Worm (Caenorhabditis elegans) whole organism, dauer: Measurements from ENCODE around the gene M142.5.

Experiments
- unc-62 ChIP-seq: sonication (generic microtip); optimal IDR thresholded peaks from 2 replicates; lab custom pipeline; 2017; ENCODE audit warnings: missing biosample characterization, missing genetic modification reagents, missing genetic modification characterization

M142.5 gene

DNA sequence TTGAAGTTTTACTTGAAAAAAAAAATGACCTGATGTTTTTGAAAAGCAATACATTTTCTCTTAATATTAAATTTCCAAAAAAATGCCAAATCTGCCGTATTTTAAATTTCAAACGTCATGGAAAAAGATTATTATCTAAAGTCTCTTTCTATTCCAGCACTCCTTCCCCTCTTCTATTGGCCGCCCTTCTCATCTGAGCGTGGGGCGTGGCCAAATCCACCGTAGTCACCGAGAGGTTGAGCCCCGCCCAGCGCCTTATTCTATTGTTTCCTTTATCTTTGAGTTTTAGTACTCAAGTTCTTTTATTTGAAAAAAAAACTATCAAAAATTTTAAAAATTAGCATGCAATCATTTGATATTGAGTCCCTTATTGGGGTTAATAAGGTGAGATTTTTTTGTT is 11.0 kb upstream of the M142.5 start, which contains the start of gene vab-7:
Gene vab-7, plus strand, starts transcription at position 301 of the 400 bp plus-strand sequence.
- no peak for TF ChIP-seq unc-62 (GFP tag; lab: Kevin White, UChicago)

DNA sequence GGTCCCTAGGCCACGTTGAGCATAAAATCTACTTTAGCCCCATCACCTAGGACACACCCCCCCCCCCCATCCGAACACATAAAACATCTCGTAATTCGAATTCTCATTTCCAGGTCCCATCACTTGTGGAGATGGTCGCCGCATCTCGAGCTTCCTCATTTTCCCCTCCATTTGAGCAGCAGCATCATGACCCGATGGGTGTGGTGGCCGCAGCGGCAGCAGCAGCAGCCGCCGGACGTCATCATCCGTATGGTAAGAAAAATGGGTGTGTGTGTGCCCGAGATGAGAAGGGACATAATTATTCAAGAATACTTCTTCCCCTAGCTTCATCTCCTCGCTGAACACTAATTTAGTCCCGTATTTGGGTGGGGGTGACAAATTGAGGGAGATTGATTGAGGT is 9.5 kb upstream of the M142.5 start:
- TF ChIP-seq unc-62 (GFP tag; lab: Kevin White, UChicago): no peak

DNA sequence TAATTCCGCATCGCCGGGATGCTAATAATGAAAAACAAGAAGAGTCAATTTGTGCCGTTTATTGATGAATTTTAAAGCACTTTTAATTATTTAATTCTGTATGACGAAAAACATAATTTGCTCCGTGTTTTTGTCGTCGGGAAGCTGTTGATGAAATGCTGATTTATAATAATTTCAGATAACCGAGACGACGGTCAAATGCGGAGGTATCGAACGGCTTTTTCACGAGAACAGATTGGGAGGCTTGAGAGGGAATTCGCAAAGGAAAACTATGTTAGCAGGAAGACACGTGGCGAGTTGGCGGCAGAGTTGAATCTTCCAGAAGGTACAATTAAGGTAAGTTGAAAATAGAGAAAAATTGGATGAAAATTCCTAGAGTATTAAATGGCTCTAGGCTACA is 7.5 kb upstream of the M142.5 start:
- TF ChIP-seq unc-62 (GFP tag; lab: Kevin White, UChicago): no peak

DNA sequence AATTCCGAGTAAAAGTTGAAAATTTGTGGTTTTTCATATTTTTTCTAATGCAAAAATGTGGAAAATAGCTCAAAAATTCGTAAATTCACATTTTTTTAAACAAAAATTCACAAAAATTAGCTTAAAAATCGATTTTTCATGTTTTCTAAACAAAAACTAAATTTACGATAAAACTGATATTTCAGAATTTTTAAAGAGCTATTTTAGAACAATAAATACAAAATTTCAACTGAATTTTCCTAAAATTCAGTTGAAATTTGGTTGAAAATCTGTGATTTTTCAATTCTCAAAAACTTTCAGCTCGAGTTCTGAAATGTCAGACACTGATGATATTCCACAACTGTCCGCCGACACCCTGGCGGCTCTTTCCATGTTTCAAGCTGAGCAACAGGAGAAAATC is 2.3 kb downstream of the M142.5 start, which contains the start of gene M142.8:
Gene M142.8, plus strand, starts transcription at position 301 of the 400 bp plus-strand sequence.
- no peak for TF ChIP-seq unc-62 (GFP tag; lab: Kevin White, UChicago)

DNA sequence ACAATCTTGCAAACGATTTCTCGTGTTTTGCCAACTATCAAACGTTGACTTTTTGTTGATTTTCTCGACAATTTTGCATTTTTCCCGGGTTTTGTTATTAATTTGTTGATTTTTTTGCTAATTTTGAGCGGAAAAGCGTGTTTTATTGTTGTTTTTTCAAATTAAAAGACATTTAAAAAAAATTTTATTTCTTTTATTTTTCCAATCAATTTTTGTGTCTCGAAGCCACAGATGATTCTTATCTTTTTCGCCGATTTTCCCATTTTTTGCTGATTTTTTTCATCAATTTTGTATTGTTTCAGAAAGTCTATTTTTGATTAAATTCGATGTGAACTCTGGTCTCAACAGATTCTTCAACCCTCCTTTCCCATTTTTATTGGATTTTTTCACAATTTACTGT is 4.9 kb downstream of the M142.5 start, which contains the start of gene rle-1:
Gene rle-1, plus strand, starts transcription at position 301 of the 400 bp plus-strand sequence.
- TF ChIP-seq unc-62 (GFP tag; lab: Kevin White, UChicago): no peak

DNA sequence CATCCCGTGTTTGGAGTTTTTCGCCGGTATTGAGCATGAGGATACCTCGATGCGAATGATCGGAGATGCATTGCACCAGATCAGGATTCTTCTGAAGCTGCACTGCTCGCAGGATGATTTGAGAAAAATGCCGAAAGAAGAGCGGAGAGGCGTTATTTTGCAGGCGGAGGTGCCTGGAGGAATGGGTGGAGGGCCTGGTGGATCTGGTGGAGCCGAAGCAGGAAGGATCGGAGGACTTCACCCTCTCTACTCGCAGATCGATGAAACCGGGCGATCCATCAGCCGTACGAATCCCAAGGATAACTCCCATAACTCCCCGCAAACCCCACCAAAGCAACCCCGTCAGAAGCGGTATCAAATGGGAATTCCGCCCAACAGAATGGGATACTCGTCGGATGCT is 8.2 kb downstream of the M142.5 start:
- no peak for TF ChIP-seq unc-62 (GFP tag; lab: Kevin White, UChicago)

DNA sequence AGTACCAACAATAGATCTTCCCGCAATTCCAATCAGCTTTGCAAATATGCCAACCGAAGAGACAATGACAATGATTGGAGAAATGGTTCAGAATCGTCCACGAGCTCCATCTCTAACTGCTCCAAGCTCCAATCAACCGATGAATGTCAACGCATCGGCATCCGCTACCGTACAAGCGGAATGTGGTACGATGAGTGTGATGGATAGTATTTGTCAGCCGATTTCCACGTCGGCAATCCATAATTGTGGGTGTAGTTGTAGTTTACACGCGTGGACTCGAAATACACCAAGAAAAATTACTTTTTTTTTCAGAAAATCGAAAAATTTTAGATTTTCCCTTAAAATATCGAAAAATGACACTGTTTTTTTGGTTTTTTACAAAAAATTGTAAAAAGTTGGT is 11.9 kb downstream of the M142.5 start:
- TF ChIP-seq unc-62 (GFP tag; lab: Kevin White, UChicago): no peak

DNA sequence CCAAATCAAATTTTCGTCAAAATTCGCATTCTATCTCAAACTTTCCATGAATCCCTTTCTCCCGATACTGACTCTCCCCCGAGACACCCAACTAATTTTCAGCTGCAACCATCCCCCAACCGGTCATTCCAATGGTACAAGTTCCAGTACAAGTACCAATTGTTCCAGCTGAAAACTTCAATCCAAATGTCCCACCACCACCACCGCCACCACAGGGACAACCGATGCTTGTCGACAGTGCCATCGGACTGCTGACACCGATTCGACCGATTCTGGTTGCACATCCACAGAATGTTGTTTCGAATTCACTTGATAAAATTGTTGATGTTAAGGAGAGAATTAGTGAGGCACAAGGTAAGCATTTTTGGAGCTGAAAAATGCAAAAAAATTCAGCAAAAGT is 14.5 kb downstream of the M142.5 start:
- no peak for TF ChIP-seq unc-62 (GFP tag; lab: Kevin White, UChicago)

DNA sequence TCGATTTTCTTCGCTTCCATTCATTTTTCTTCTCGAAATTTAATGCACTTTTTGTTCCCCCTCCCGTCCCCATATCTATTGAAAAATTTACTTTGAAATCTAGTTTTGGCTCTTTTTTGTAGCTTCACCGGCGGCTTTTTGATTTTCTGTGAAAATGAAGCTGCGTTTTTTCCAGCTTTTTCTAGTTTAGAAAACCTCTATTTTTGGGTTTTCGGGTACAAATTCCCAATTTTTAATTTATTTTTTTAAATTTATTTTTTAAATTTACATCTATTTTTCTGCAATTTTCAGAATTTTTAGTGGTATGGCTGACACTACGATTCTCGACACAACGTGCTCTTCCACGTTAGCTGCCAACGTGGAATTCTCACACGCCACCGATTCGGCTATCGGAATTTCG is 16.2 kb downstream of the M142.5 start, which contains the start of gene strd-1:
Gene strd-1, plus strand, starts transcription at position 301 of the 400 bp plus-strand sequence.
- TF ChIP-seq unc-62 (GFP tag; lab: Kevin White, UChicago): no peak

DNA sequence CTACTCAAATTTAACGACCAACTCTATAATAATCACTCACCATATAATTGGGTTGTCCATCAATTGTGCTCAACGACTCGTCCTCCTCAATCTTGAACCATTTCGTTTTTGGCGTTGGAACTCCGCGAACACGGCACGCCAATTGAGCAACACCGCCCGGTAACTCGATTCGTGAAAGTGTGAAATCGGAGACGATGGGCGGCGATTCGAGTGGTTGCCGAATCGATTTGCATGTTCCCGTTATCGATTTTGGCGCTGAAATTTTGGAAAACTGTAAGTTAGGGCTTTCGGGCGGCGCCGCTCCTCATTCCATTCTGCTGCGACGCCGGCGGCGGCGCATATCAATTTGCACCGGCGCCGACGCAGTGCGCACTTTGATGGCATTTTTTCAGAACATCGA is 20.7 kb downstream of the M142.5 start:
- no peak for TF ChIP-seq unc-62 (GFP tag; lab: Kevin White, UChicago)

DNA sequence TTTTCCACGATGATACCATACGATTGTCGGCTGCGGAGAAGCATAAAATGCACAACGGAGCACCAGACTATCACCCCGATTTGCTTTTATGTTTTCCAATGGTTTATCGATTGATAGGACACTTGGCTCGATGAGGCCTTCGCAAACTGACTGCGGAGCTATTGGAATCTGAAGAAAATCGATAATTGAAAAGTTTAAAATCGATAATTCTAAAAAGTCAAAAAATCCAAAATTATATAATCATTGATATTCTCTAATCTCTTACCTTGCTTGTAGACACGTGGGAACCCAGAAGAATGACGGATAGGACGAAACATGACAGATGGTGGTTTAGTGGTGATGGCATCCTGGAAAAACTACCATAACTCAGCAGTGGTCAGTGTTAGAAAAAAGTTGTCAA is 22.2 kb downstream of the M142.5 start, which contains the start of gene zig-5:
Gene zig-5, minus strand, starts transcription at position 349 of the 400 bp plus-strand sequence.
- no peak for TF ChIP-seq unc-62 (GFP tag; lab: Kevin White, UChicago)

DNA sequence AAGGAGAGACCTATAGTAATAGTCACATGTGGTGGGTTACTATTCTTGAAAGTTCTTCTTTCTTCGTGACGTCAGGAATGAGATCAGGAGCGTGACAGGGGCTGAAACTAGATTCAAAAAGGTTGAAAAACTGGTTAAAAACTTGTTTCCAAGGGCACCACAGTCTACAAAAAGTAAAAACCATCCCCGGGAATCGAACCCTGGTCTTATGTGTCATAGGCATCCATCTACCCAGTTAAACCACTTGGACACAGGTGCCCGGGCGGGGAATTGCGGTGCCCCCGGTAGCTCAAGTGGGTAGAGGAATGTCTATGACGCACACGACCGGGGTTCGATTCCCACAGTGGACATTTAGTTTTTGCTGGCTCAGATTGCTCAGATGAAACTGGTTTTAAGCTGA is 26.2 kb downstream of the M142.5 start:
- no peak for TF ChIP-seq unc-62 (GFP tag; lab: Kevin White, UChicago)

DNA sequence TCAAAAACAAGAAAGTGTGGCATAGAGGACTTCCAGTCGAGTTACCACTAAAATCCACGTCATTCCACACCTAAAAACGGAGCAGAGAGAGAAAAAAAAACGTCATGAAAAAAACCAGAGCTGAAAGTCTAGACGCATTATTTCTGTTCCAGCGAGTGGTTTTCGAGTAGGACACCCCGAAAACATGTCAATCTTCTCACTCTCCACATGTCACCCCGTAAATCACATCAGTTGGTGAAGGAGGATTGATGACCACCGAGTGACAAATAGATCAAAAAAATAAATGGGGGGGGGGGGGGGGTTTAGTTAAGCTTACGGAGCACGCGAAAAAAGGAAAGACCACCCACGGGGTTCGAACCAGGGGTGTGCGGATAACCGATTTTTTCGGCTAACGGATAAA is 26.7 kb downstream of the M142.5 start:
- TF ChIP-seq unc-62 (GFP tag; lab: Kevin White, UChicago): no peak

DNA sequence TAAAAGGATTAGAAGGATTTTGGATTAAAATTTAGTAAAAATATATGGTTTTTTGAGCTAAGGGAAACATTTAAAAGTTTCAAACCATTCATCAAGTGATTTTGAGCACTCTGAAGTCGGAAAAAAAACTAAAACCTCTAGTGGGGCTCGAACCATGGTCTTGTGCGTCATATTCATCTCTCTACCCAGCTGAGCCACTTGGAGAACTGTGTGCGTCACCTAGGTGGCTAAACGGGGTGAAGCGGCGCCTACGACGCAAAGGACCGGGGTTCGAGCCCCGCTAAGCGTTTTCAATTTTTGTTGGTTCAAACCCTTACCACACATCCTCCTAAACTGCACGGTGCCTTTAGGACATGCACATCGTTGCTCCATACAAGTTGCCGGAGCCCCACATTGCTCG is 29.4 kb downstream of the M142.5 start:
- no peak for TF ChIP-seq unc-62 (GFP tag; lab: Kevin White, UChicago)

DNA sequence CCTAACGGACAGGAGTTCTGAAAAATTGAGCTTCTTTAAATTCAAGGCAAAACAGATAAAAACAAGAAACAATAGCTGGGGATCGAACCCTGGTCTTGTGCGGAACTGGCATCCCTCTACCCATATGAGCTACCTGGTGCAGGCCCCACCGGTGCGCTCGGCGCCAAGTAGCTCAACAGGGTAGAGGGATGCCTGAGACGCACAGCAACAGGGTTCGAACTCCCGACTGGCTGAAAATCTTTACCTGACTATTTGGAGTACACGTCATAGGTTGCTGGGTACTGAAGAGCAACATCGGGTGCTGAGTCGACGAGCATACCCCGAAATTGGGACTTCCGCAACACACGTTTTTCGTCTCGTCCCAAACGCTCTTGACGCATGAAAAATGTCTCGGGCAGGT is 31.9 kb downstream of the M142.5 start:
- no peak for TF ChIP-seq unc-62 (GFP tag; lab: Kevin White, UChicago)

DNA sequence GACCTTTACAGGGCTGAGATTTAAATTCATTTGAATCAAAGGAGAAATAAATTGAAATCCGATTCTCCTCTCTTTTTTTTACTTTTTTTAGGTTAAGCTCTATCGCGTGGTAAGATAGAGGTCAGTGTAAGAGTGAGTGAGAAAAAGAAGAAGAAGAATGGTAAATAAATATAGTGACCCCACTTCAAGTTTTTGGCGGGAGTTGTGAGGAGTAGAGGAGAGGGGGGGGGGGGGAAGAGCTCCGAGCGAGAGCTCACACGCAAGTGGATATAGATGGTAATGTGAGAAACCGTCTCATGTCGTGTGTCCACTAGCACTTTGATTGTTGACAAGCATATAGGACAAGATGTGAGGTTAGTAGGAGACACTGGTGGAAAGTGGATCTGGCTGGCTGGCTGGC is 36.0 kb downstream of the M142.5 start, which contains the start of gene W05B2.2:
Gene W05B2.2, minus strand, starts transcription at position 101 of the 400 bp plus-strand sequence.
- no peak for TF ChIP-seq unc-62 (GFP tag; lab: Kevin White, UChicago)

DNA sequence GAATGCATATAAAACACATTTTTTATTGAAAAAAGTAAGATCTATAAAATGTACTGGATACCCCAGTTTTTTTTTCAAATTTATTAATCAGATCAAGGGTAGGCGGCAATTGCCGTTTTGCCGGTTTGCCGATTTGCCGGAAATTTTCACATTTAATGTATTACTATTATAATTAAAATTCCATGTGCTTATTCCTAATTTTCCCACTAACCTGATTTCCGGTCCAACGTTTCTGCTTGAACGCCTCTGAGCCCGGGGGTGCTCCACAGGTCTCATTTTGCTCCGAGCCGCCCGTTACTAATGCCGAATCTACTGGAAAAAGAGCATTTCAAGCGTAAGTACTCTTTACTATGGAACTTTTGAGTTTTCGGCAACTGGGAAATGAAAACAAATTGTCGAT is 38.6 kb downstream of the M142.5 start, which contains the start of gene dhc-4:
Gene dhc-4, plus strand, starts transcription at position 301 of the 400 bp plus-strand sequence.
- TF ChIP-seq unc-62 (GFP tag; lab: Kevin White, UChicago): no peak
